Worm (Caenorhabditis elegans) whole organism, L1 larva: ENCODE measurements around the gene srx-136.
A peak's percentile ranks its signal among the peaks of the same experiment; 100 is the strongest.

ENCODE experiments used
- C04F5.9 ChIP-seq: sonication (generic microtip); optimal IDR thresholded peaks from 2 replicates; lab custom pipeline; 2016; ENCODE audit warnings: missing genetic modification characterization, missing compliant biosample characterization
- C16A3.4 ChIP-seq: fragments of 150-350 bp; optimal IDR thresholded peaks from 2 replicates; lab custom pipeline; 2014; ENCODE audit warnings: missing biosample characterization, missing genetic modification characterization
- C34B4.2 ChIP-seq: sonication (generic microtip); optimal IDR thresholded peaks from 2 replicates; lab custom pipeline; 2017; ENCODE audit warnings: mild to moderate bottlenecking, missing genetic modification characterization, missing compliant biosample characterization
- F16B12.6 ChIP-seq: fragments of 150-350 bp; optimal IDR thresholded peaks from 2 replicates; lab custom pipeline; 2014; ENCODE audit warnings: missing biosample characterization, missing genetic modification characterization
- aha-1 ChIP-seq: fragments of 150-350 bp; optimal IDR thresholded peaks from 2 replicates; lab custom pipeline; 2014; ENCODE audit warnings: missing biosample characterization, missing genetic modification characterization
- ama-1 ChIP-seq: fragments of 150-350 bp; optimal IDR thresholded peaks from 2 replicates; lab custom pipeline; 2014
- blmp-1 ChIP-seq: fragments of 150-350 bp; optimal IDR thresholded peaks from 2 replicates; lab custom pipeline; 2014; ENCODE audit warnings: missing biosample characterization, missing genetic modification characterization
- ceh-88 ChIP-seq: fragments of 200-800 bp; sonication (Bioruptor generic); IDR thresholded peaks from 2 replicates; pipeline ENCODE4 v1.3.6; 2022; ENCODE audit warnings: missing genetic modification characterization, missing compliant biosample characterization
- dpl-1 ChIP-seq, 3 experiments: fragments of 150-350 bp in 2 of 3; sonication (generic microtip) in 1 of 3; optimal IDR thresholded peaks; 2 replicates each; lab custom pipeline; 2014 to 2017; ENCODE audit warnings: missing biosample characterization in 3 of 3, missing genetic modification characterization in 3 of 3, missing genetic modification reagents in 3 of 3
- efl-1 ChIP-seq, 4 experiments: fragments of 150-350 bp; optimal IDR thresholded peaks in 3 of 4; peaks in 1 of 4; 1 replicate in 1 of 4; 2 replicates in 3 of 4; lab custom pipeline; 2014; ENCODE audit warnings: missing biosample characterization in 2 of 4, missing genetic modification characterization in 2 of 4, missing genetic modification reagents in 2 of 4
- egl-13 ChIP-seq: sonication (generic microtip); optimal IDR thresholded peaks from 2 replicates; lab custom pipeline; 2016; ENCODE audit warnings: missing genotype, missing genetic modification reagents, missing genetic modification characterization, missing compliant biosample characterization
- elt-2 ChIP-seq: sonication (generic microtip); optimal IDR thresholded peaks from 2 replicates; lab custom pipeline; 2016; ENCODE audit warnings: missing genetic modification characterization, mild to moderate bottlenecking, inconsistent platforms, missing compliant biosample characterization, missing genetic modification reagents
- elt-3 ChIP-seq, 6 experiments: fragments of 150-350 bp in 1 of 6; sonication (generic microtip); optimal IDR thresholded peaks; 2 replicates each; lab custom pipeline; 2017 to 2018; ENCODE audit warnings: missing biosample characterization in 6 of 6, missing genetic modification characterization in 6 of 6, inconsistent platforms in 1 of 6
- fkh-4 ChIP-seq: sonication (generic microtip); optimal IDR thresholded peaks from 2 replicates; lab custom pipeline; 2016; ENCODE audit warnings: missing compliant biosample characterization, missing genetic modification characterization, borderline replicate concordance
- hpl-2 ChIP-seq: fragments of 150-350 bp; optimal IDR thresholded peaks from 2 replicates; lab custom pipeline; 2014; ENCODE audit warnings: missing biosample characterization, missing genetic modification reagents, missing genetic modification characterization
- irx-1 ChIP-seq: sonication (generic microtip); optimal IDR thresholded peaks from 2 replicates; lab custom pipeline; 2016; ENCODE audit warnings: missing genetic modification characterization, missing compliant biosample characterization
- isw-1 ChIP-seq: fragments of 200-800 bp; sonication (Bioruptor generic); IDR thresholded peaks from 2 replicates; pipeline ENCODE4 v1.3.6; 2022; ENCODE audit warnings: missing genetic modification characterization, missing compliant biosample characterization
- jun-1 ChIP-seq: fragments of 150-350 bp; optimal IDR thresholded peaks from 2 replicates; lab custom pipeline; 2014; ENCODE audit warnings: missing biosample characterization, missing genetic modification reagents, missing genetic modification characterization
- lin-13 ChIP-seq: fragments of 150-350 bp; optimal IDR thresholded peaks from 2 replicates; lab custom pipeline; 2014; ENCODE audit warnings: missing biosample characterization, missing genetic modification reagents, missing genetic modification characterization
- lin-15B ChIP-seq: fragments of 150-350 bp; sonication (generic microtip); optimal IDR thresholded peaks from 3 replicates; lab custom pipeline; 2014; ENCODE audit warnings: missing biosample characterization, missing genetic modification characterization
- lin-39 ChIP-seq: fragments of 150-350 bp; optimal IDR thresholded peaks from 2 replicates; lab custom pipeline; 2014; ENCODE audit warnings: missing biosample characterization, missing genetic modification reagents, missing genetic modification characterization
- lir-3 ChIP-seq: sonication (generic microtip); optimal IDR thresholded peaks from 2 replicates; lab custom pipeline; 2016; ENCODE audit warnings: mild to moderate bottlenecking, missing genetic modification characterization, moderate library complexity, missing compliant biosample characterization; ENCODE audit not compliant: poor library complexity
- mdl-1 ChIP-seq, 2 experiments: fragments of 150-350 bp; optimal IDR thresholded peaks; 2 replicates each; lab custom pipeline; 2014 to 2017; ENCODE audit warnings: missing biosample characterization in 2 of 2, missing genetic modification characterization in 2 of 2, inconsistent platforms in 1 of 2
- nhr-11 ChIP-seq: fragments of 150-350 bp; optimal IDR thresholded peaks from 2 replicates; lab custom pipeline; 2014; ENCODE audit warnings: missing biosample characterization, missing genetic modification characterization
- nhr-12 ChIP-seq: sonication (generic microtip); optimal IDR thresholded peaks from 2 replicates; lab custom pipeline; 2017; ENCODE audit warnings: missing biosample characterization, missing genetic modification characterization
- nhr-19 ChIP-seq: fragments of 200-800 bp; sonication (Bioruptor generic); conservative IDR thresholded peaks from 2 replicates; pipeline ENCODE4 v1.3.6; 2022; ENCODE audit warnings: missing genetic modification characterization, missing compliant biosample characterization
- nhr-47 ChIP-seq: sonication (generic microtip); optimal IDR thresholded peaks from 2 replicates; lab custom pipeline; 2016; ENCODE audit warnings: mild to moderate bottlenecking, missing genetic modification characterization, moderate library complexity, missing compliant biosample characterization
- nhr-71 ChIP-seq: sonication (generic microtip); optimal IDR thresholded peaks from 2 replicates; lab custom pipeline; 2016; ENCODE audit warnings: mild to moderate bottlenecking, missing genetic modification characterization, moderate library complexity, missing compliant biosample characterization
- nhr-76 ChIP-seq: sonication (generic microtip); optimal IDR thresholded peaks from 2 replicates; lab custom pipeline; 2017; ENCODE audit warnings: missing biosample characterization, missing genetic modification characterization
- nhr-85 ChIP-seq: sonication (generic microtip); peaks from one replicate; lab custom pipeline; 2016; ENCODE audit warnings: missing genetic modification characterization, inconsistent platforms, missing compliant biosample characterization
- nhr-90 ChIP-seq: sonication (generic microtip); optimal IDR thresholded peaks from 2 replicates; lab custom pipeline; 2016; ENCODE audit warnings: mild to moderate bottlenecking, missing genetic modification characterization, missing compliant biosample characterization; ENCODE audit not compliant: poor library complexity
- pag-3 ChIP-seq: sonication (generic microtip); optimal IDR thresholded peaks from 2 replicates; lab custom pipeline; 2017; ENCODE audit warnings: missing genetic modification characterization, mild to moderate bottlenecking, missing compliant biosample characterization, antibody characterized with exemption, borderline replicate concordance; ENCODE audit not compliant: insufficient read depth
- pax-3 ChIP-seq: fragments of 200-800 bp; sonication (Bioruptor generic); optimal IDR thresholded peaks from 2 replicates; lab custom pipeline; 2018; ENCODE audit warnings: mild to moderate bottlenecking, missing genetic modification characterization, moderate library complexity, missing compliant biosample characterization
- rnt-1 ChIP-seq: sonication (generic microtip); optimal IDR thresholded peaks from 2 replicates; lab custom pipeline; 2016; ENCODE audit warnings: mild to moderate bottlenecking, missing genetic modification characterization, moderate library complexity, missing compliant biosample characterization
- skn-1 ChIP-seq: fragments of 150-350 bp; optimal IDR thresholded peaks from 2 replicates; lab custom pipeline; 2014; ENCODE audit warnings: missing biosample characterization, missing genetic modification characterization
- snpc-4 ChIP-seq: fragments of 150-350 bp; optimal IDR thresholded peaks from 2 replicates; lab custom pipeline; 2014; ENCODE audit warnings: missing biosample characterization, missing genetic modification characterization
- swsn-7 ChIP-seq: sonication (generic microtip); optimal IDR thresholded peaks from 2 replicates; lab custom pipeline; 2016; ENCODE audit warnings: missing genetic modification characterization, missing compliant biosample characterization
- tbx-2 ChIP-seq: sonication (generic microtip); optimal IDR thresholded peaks from 2 replicates; lab custom pipeline; 2016; ENCODE audit warnings: missing genetic modification characterization, missing compliant biosample characterization
- tlp-1 ChIP-seq: fragments of 150-350 bp; optimal IDR thresholded peaks from 2 replicates; lab custom pipeline; 2014; ENCODE audit warnings: missing biosample characterization, missing genetic modification characterization
- unc-30 ChIP-seq: sonication (generic microtip); optimal IDR thresholded peaks from 2 replicates; lab custom pipeline; 2017; ENCODE audit warnings: missing biosample characterization, missing genetic modification characterization
- unc-62 ChIP-seq: fragments of 150-350 bp; optimal IDR thresholded peaks from 2 replicates; lab custom pipeline; 2014; ENCODE audit warnings: missing biosample characterization, missing genetic modification reagents, missing genetic modification characterization
- unc-98 ChIP-seq: fragments of 200-800 bp; sonication (Bioruptor generic); IDR thresholded peaks from 2 replicates; pipeline ENCODE4 v1.3.6; 2022; ENCODE audit warnings: missing genetic modification characterization, missing compliant biosample characterization
- vab-15 ChIP-seq: sonication (generic microtip); optimal IDR thresholded peaks from 2 replicates; lab custom pipeline; 2017; ENCODE audit warnings: missing genotype, mild to moderate bottlenecking, missing genetic modification characterization, missing compliant biosample characterization
- xbp-1 ChIP-seq: sonication (generic microtip); optimal IDR thresholded peaks from 2 replicates; lab custom pipeline; 2016; ENCODE audit warnings: missing genetic modification characterization, missing compliant biosample characterization
- zip-4 ChIP-seq: fragments of 200-800 bp; sonication (Bioruptor generic); optimal IDR thresholded peaks from 2 replicates; lab custom pipeline; 2018; ENCODE audit warnings: mild to moderate bottlenecking, missing genetic modification characterization, moderate library complexity, missing compliant biosample characterization
- ztf-11 ChIP-seq, 2 experiments: sonication (generic microtip); optimal IDR thresholded peaks; 2 replicates each; lab custom pipeline; 2016 to 2017; ENCODE audit warnings: missing genetic modification characterization in 2 of 2, missing biosample characterization in 1 of 2, missing compliant biosample characterization in 1 of 2
- ztf-4 ChIP-seq: fragments of 150-350 bp; optimal IDR thresholded peaks from 2 replicates; lab custom pipeline; 2014; ENCODE audit warnings: missing biosample characterization, missing genetic modification characterization

The srx-136 gene

ce11 chrV:13907557-13908104 lies 50.4 kb downstream of the srx-136 start (continued):
- TF ChIP-seq C04F5.9 (tag; lab: Kevin White, UChicago): no peak
- no peak for TF ChIP-seq nhr-76 (tag; lab: Kevin White, UChicago)
- peak; percentile 41 for TF ChIP-seq C16A3.4 (tag; lab: Kevin White, UChicago)
- TF ChIP-seq zip-4: no peak
- no peak for TF ChIP-seq vab-15 (tag; lab: Kevin White, UChicago)
- no peak for TF ChIP-seq irx-1
- TF ChIP-seq swsn-7 (tag; lab: Kevin White, UChicago): no peak
- peak; percentile 47 for TF ChIP-seq lir-3 (tag; lab: Kevin White, UChicago)
- TF ChIP-seq mdl-1 (tag; optimal IDR thresholded peaks at IDR 0.05; lab: Kevin White, UChicago): no peak
- no peak for TF ChIP-seq egl-13 (tag; lab: Kevin White, UChicago)
- peak; percentile 23 for TF ChIP-seq hpl-2 (GFP tag; lab: Kevin White, UChicago)
- no peak for TF ChIP-seq tlp-1 (tag; lab: Kevin White, UChicago)
- TF ChIP-seq unc-30 (tag; lab: Kevin White, UChicago): no peak
- no peak for TF ChIP-seq tbx-2 (tag; lab: Kevin White, UChicago)
- TF ChIP-seq unc-98 (GFP tag; lab: Robert Waterston, UW): no peak
- TF ChIP-seq efl-1 (optimal IDR thresholded peaks at IDR 0.05; lab: Kevin White, UChicago): no peak
- TF ChIP-seq efl-1 (GFP tag; optimal IDR thresholded peaks at IDR 0.05 in 1 of 2; lab: Kevin White, UChicago): peak in 1 of 2 experiments; percentile 96
- TF ChIP-seq dpl-1 (GFP tag; optimal IDR thresholded peaks at IDR 0.05; lab: Kevin White, UChicago): peak in 1 of 3 experiments; percentile 6
- TF ChIP-seq pag-3: no peak
- peak; percentile 8 for TF ChIP-seq rnt-1
- no peak for TF ChIP-seq lin-13
- TF ChIP-seq F16B12.6 (tag; lab: Kevin White, UChicago): no peak
- TF ChIP-seq lin-15B (tag; lab: Kevin White, UChicago): no peak
- TF ChIP-seq xbp-1 (tag; lab: Kevin White, UChicago): no peak
- TF ChIP-seq ztf-11 (tag; optimal IDR thresholded peaks at IDR 0.05; lab: Kevin White, UChicago): no peak
- no peak for TF ChIP-seq snpc-4 (tag; lab: Kevin White, UChicago)
- TF ChIP-seq unc-62: no peak
- no peak for TF ChIP-seq fkh-4 (tag; lab: Kevin White, UChicago)
- no peak for TF ChIP-seq nhr-11 (tag; lab: Kevin White, UChicago)
- TF ChIP-seq nhr-19: peak; percentile 54
- no peak for TF ChIP-seq isw-1
- TF ChIP-seq nhr-90: peak; percentile 64
- no peak for TF ChIP-seq aha-1 (tag; lab: Kevin White, UChicago)
- TF ChIP-seq lin-39 (tag; lab: Kevin White, UChicago): no peak
- TF ChIP-seq nhr-47 (tag; lab: Kevin White, UChicago): peak; percentile 52
- TF ChIP-seq ztf-4 (tag; lab: Kevin White, UChicago): no peak
- TF ChIP-seq C34B4.2 (tag; lab: Kevin White, UChicago): no peak
- no peak for TF ChIP-seq nhr-12 (tag; lab: Kevin White, UChicago)
- TF ChIP-seq jun-1: no peak
- TF ChIP-seq blmp-1: no peak

ce11 chrV:13908120-13908915 lies 51.1 kb downstream of the srx-136 start:
- TF ChIP-seq ztf-4 (tag; lab: Kevin White, UChicago): no peak
- TF ChIP-seq nhr-71 (tag; lab: Kevin White, UChicago): peak; percentile 17
- peak; percentile 9 for TF ChIP-seq ceh-88 (GFP tag; lab: Robert Waterston, UW)
- peak in 1 of 6 experiments; percentile 6 for TF ChIP-seq elt-3 (tag; optimal IDR thresholded peaks at IDR 0.05; lab: Kevin White, UChicago)
- TF ChIP-seq ama-1: peak; percentile 12
- TF ChIP-seq lir-3 (tag; lab: Kevin White, UChicago): peak; percentile 17
- TF ChIP-seq skn-1 (tag; lab: Kevin White, UChicago): no peak
- peak; percentile 9 for TF ChIP-seq elt-2
- no peak for TF ChIP-seq blmp-1
- peak; percentile 39 for TF ChIP-seq nhr-85 (tag; lab: Kevin White, UChicago)
- TF ChIP-seq pax-3: peak; percentile 61
